Worm (Caenorhabditis elegans) whole organism, young adult: ENCODE data around the gene Y71H2B.8.

ENCODE experiments used
- ama-1 ChIP-seq, 3 experiments: fragments of 150-350 bp in 1 of 3; sonication (generic microtip) in 2 of 3; optimal IDR thresholded peaks; 2 replicates each; lab custom pipeline; 2014 to 2018; ENCODE audit warnings: missing biosample characterization in 2 of 3, missing genetic modification characterization in 2 of 3, missing genetic modification reagents in 2 of 3
- ceh-79 ChIP-seq: sonication (generic microtip); optimal IDR thresholded peaks from 2 replicates; lab custom pipeline; 2017; ENCODE audit warnings: mild to moderate bottlenecking, missing genetic modification characterization, missing compliant biosample characterization
- ekl-4 ChIP-seq: fragments of 200-800 bp; sonication (Bioruptor generic); IDR thresholded peaks from 2 replicates; pipeline ENCODE4 v1.3.6; 2022; ENCODE audit warnings: missing genetic modification reagents, missing genetic modification characterization, missing compliant biosample characterization
- nhr-179 ChIP-seq: sonication (generic microtip); optimal IDR thresholded peaks from 2 replicates; lab custom pipeline; 2016; ENCODE audit warnings: mild to moderate bottlenecking, missing genetic modification characterization, missing compliant biosample characterization

ce11 chrIII:2553579-2553978, 25.5 kb upstream of the Y71H2B.8 start:
- TF ChIP-seq ama-1 (optimal IDR thresholded peaks at IDR 0.05; lab: Kevin White, UChicago) (no peak), ama-1 (GFP tag; optimal IDR thresholded peaks at IDR 0.05; lab: Kevin White, UChicago) (no peak), ceh-79 (tag; lab: Kevin White, UChicago) (no peak), nhr-179 (tag; lab: Kevin White, UChicago) (no peak), ekl-4 (GFP tag; lab: Robert Waterston, UW) (no peak)
